Fruit fly (Drosophila melanogaster): Measurements from ENCODE around the gene thoc6.
A peak's percentile ranks its signal among the peaks of the same experiment; 100 is the strongest.

Gene thoc6

dm6 chr3L:12193485-12193884 is at the start of gene thoc6:
thoc6 (minus strand) TSS chr3L:12193688.
- no peak for TF ChIP-seq noc (tag; optimal IDR thresholded peaks at IDR 0.05)

dm6 chr3L:12227219-12227618 is 33.7 kb upstream of the thoc6 start:
- TF ChIP-seq noc (tag; optimal IDR thresholded peaks at IDR 0.05): no peak

- no peak for TF ChIP-seq noc (tag; optimal IDR thresholded peaks at IDR 0.05)
Measured at dm6 chr3L:12223635-12224016, 30.1 kb upstream of the thoc6 start.

dm6 chr3L:12222945-12223634 is 29.6 kb upstream of the thoc6 start:
- TF ChIP-seq noc (tag; optimal IDR thresholded peaks at IDR 0.05): no peak

DNA sequence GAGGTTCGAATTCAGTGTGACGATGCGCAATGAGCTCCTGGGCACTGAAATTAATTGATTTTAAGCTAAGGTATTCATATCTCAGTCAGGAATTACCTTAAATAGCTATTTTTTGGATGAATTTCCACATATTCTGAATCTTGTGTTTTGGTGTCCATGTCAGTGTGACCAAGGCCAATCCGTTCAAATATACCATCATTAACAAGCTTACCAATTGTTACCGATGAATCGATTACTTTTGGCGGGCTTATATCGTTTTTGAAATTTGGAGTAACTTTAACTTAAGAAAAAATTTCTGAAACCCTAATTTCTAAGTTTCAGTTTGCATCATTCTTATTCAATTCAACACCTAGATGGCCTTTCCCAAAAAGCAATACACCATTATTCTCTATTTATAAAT is 12.4 kb upstream of the thoc6 start, which contains the start of gene Tsen54:
Gene Tsen54, minus strand, starts transcription at position 175 of the 400 bp plus-strand sequence.
- TF ChIP-seq noc (tag; optimal IDR thresholded peaks at IDR 0.05): no peak

DNA sequence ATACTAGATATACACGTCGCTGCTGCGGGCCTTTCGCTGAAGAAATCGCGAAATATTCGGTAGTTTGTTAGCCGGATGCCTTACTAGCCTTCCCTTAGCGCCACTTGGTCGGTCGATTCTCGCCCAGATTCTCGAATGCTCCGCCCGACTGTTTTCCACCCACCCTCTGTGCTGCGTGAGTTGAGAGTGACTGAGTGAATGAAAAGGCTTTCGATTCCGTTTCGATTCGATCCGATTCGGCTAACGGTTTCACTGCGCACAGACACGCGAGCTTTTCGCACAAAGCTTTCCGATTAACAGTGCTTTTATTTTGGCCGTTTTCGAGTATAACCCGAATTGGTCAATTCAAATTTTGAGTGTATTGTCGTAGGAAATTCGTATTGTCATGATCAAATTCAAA is 10.2 kb upstream of the thoc6 start, which contains the start of gene Ak1:
Gene Ak1, minus strand, starts transcription at position 347 of the 400 bp plus-strand sequence.
- no peak for TF ChIP-seq noc (tag; optimal IDR thresholded peaks at IDR 0.05)

dm6 chr3L:12202980-12203379 is 9.5 kb upstream of the thoc6 start:
- TF ChIP-seq noc (tag; optimal IDR thresholded peaks at IDR 0.05): no peak

dm6 chr3L:12197491-12197890 is 4.0 kb upstream of the thoc6 start, which contains the start of gene CG11529:
CG11529 (plus strand) TSS chr3L:12197791.
- no peak for TF ChIP-seq noc (tag; optimal IDR thresholded peaks at IDR 0.05)

- TF ChIP-seq noc (tag; optimal IDR thresholded peaks at IDR 0.05): no peak
Measured at dm6 chr3L:12190433-12190832, 3.1 kb downstream of the thoc6 start, which contains the start of gene Est-P. Est-P (plus strand) TSS chr3L:12190733.

DNA sequence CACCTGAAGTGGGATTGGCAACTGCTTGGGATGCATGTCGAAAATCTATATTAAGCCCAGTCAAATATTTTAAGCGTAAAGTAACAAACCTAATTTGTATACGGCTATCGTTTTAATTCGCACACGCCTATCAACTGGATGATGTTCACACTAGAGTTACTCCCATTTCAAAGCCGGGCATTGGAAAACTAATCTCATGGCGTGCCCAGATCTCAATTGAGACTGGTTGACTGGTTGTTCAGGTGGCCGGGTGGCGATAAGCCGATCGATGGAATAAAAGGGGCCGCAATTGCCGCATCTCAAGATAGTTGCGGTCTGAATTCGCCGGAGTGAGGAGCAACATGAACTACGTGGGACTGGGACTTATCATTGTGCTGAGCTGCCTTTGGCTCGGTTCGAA is 5.0 kb downstream of the thoc6 start, which contains the start of gene Est-6:
Gene Est-6, plus strand, starts transcription at position 301 of the 400 bp plus-strand sequence.
- no peak for TF ChIP-seq noc (tag; optimal IDR thresholded peaks at IDR 0.05)

- no peak for TF ChIP-seq noc (tag; optimal IDR thresholded peaks at IDR 0.05)
Measured at dm6 chr3L:12185336-12185735, 8.2 kb downstream of the thoc6 start.

DNA sequence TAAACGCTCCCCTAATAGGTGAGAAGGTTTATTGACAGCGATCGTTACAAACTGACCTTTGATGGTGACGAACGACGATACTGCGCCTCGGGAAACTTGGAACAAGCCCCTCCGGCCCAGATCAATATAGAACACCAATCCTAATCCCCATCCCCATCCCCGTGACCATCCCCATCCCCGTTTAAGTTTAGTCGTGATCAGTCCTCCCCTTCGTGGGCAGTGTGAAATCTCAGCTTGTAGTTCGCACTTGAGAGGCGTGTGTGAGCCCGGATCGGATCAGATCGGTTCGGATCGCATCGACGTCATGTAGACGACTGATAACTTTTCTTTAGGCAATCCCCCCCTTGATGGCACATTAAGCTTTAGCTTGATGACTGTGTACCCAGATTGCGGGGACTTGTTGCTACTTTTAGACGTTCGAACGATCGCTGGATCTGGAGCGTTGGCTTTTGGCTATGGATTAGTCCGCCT is 8.9 kb downstream of the thoc6 start, which contains the start of gene Miox:
Gene Miox, plus strand, starts transcription at position 421 of the 471 bp plus-strand sequence.
- no peak for TF ChIP-seq noc (tag; optimal IDR thresholded peaks at IDR 0.05)

DNA sequence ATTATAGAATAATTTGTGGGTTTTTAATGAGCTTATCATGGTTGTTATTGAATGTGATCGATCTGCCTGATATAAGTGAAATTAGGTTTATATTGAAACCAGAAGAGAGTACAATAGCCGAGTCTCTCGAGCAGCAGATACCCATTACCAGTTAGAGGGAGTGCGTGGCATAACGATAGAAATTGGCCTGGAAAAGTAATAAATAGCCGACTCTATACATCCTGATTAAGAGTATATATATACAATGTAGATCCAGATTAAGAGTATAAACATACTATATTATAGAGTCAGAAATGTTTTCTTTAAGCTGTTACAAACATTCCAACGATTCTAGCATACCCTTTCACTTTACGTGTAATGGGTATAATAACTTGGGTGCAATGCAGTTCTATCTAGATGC is 9.5 kb downstream of the thoc6 start:
- no peak for TF ChIP-seq noc (tag; optimal IDR thresholded peaks at IDR 0.05)

dm6 chr3L:12178847-12179437 is 14.5 kb downstream of the thoc6 start:
- peak; percentile 21 for TF ChIP-seq noc (tag; optimal IDR thresholded peaks at IDR 0.05)

DNA sequence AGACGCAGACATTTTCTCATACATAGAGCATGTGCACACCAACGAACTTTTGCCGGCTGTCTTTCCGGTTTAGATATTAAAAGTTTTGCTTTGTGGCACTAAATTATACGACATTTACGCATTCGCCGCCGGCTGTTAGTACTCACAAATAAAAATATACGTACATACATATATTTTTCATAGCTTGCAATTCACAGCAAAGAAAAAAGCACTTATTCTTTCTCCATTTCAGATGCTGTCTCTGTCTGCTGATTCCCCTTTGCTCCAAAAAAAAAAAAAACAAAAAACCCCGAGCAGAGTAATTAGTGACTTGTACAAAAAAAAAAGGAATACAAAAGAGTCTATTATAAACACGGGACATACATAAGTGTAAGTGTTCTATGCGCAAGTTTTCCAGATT is 16.2 kb downstream of the thoc6 start, which contains the start of gene CAH2:
Gene CAH2, plus strand, starts transcription at position 301 of the 400 bp plus-strand sequence.
- TF ChIP-seq noc (tag; optimal IDR thresholded peaks at IDR 0.05): no peak

DNA sequence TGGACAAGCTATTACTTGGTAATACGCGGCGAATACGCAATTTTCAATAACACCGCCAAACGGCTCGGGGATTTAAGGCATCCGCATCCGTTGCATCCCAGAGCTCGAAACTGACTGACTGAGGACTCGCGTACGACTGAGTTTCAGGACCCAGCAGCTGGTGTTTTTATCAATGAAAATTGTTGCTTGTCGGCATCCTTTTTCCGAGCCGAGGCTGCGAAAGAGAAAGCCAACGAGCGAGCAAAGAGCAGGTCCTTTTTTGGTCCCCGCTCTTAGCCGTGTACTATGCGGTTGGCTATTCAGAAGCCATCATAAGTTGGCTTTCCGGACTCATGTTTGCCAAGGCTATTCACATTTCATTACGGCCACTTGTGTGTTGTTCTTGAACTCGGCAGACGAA is 18.1 kb downstream of the thoc6 start, which contains the start of gene Rh7:
Gene Rh7, minus strand, starts transcription at position 101 of the 400 bp plus-strand sequence.
- TF ChIP-seq noc (tag; optimal IDR thresholded peaks at IDR 0.05): no peak

DNA sequence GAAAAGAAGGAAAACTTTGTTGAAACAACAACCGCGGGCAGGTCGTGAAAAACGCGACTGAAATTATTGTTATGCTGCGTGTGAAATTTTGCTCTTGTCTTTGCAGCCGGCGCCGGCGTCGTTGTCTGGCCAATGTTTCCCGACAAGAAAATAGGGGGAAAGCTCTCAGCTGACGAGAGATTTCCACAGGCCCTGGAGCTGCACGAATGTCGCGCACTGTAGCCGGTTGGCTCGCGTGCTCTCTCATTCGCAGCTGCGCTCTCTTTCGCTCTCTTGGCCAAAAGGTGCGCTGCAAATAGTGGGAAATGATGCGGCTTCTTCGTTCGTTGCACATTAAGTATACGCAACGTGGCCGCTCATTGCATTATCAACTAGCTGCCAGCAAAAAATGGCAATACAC is 29.8 kb downstream of the thoc6 start, which contains the start of gene CG9760:
Gene CG9760, minus strand, starts transcription at position 43 of the 400 bp plus-strand sequence.
- TF ChIP-seq noc (tag; optimal IDR thresholded peaks at IDR 0.05): no peak

All from whole organism, larva.